Worm (Caenorhabditis elegans) whole organism, early embryonic: ENCODE measurements around the gene C54D10.9.

Source experiments
- B0310.2 ChIP-seq: sonication (generic microtip); optimal IDR thresholded peaks from 2 replicates; lab custom pipeline; 2016; ENCODE audit warnings: mild to moderate bottlenecking, missing genetic modification characterization, missing compliant biosample characterization
- F13C5.2 ChIP-seq: sonication (generic microtip); optimal IDR thresholded peaks from 2 replicates; lab custom pipeline; 2017; ENCODE audit warnings: mild to moderate bottlenecking, missing genetic modification characterization, inconsistent platforms, missing compliant biosample characterization
- ama-1 ChIP-seq: fragments of 150-350 bp; optimal IDR thresholded peaks from 2 replicates; lab custom pipeline; 2014
- flt-1 ChIP-seq: fragments of 200-800 bp; sonication (Bioruptor generic); IDR thresholded peaks from 2 replicates; pipeline ENCODE4 v1.3.6; 2022; ENCODE audit warnings: missing genetic modification characterization, missing compliant biosample characterization
- hmbx-1 ChIP-seq: sonication (generic microtip); optimal IDR thresholded peaks from 2 replicates; lab custom pipeline; 2016; ENCODE audit warnings: mild to moderate bottlenecking, missing genetic modification characterization, missing compliant biosample characterization
- hnd-1 ChIP-seq: sonication (generic microtip); optimal IDR thresholded peaks from 2 replicates; lab custom pipeline; 2016; ENCODE audit warnings: missing genetic modification characterization, missing compliant biosample characterization
- scrt-1 ChIP-seq: fragments of 200-800 bp; sonication (Bioruptor generic); IDR thresholded peaks from 2 replicates; pipeline ENCODE4 v1.3.6; 2022; ENCODE audit warnings: missing genetic modification characterization, missing compliant biosample characterization
- tra-4 ChIP-seq: sonication (generic microtip); optimal IDR thresholded peaks from 2 replicates; lab custom pipeline; 2017; ENCODE audit warnings: missing genetic modification characterization, missing compliant biosample characterization

DNA sequence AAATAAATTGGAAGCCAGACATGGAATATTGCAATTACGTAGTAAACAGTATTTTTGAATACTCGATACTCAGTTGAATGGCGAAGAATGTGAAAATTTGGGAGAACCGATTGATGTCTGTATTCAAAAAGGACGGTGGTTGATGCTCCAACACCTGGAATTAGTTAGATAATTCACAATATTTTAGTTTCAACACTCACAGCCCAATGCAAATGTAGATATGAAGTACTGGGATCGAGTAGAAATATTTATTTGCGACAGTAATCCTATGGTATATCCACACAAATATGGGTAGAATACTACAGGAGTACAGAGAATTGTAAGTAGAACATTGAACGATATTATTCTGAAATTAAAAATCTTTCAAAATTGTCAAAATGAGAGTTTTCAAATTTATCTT is 13.8 kb upstream of the C54D10.9 start:
- TF ChIP-seq scrt-1 (GFP tag; lab: Robert Waterston, UW) (no peak), ama-1 (lab: Kevin White, UChicago) (no peak), hnd-1 (no peak), flt-1 (GFP tag; lab: Robert Waterston, UW) (no peak), hmbx-1 (no peak), tra-4 (tag; lab: Kevin White, UChicago) (no peak), F13C5.2 (tag; lab: Kevin White, UChicago) (no peak), B0310.2 (tag; lab: Kevin White, UChicago) (no peak)
